Worm (Caenorhabditis elegans): ENCODE results near the gene C46G7.2.

The C46G7.2 gene

DNA sequence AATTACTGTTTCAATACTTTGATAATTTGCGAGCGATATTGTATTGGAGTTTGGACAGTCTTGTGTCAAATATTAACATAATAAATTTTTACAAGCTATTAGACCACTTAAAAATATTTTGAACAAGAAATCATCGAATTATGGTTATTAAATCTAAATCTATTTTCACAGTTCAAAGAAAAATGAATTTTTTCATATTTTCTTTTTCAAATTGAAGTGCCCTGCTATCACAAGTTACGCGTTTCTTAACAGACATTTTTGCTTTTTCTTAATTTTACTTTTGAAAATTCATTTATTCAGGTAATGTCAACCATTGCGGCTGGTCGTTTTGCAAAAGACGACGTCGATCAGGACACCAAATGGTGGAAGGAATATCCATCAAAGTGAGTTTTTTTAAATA, at the start of gene C46G7.2:
C46G7.2 (plus strand) TSS at position 301 of the 400 bp plus-strand sequence.
- TF ChIP-seq unc-62 (GFP tag; optimal IDR thresholded peaks at IDR 0.05): no peak

DNA sequence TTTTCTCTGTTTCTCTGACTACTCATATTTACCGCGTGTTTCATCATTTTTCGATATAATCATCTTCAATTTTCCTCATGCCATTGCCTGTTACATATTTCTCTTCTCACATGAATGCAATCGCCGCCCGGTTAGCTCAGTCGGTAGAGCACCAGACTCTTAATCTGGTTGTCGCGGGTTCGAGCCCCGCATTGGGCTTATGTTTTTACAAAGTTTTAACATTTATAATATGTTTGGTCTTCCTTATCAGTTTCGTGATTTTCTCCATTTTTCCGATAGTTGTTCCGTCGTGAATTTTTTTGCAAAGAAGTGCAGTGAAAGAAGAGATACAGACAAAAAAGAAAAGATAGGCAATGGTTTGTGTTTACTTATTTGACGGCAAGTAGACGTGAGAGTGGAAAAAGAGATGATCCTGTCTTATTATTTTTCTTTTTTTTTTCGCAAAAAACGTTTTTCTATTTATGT, 47.9 kb upstream of the C46G7.2 start:
- no peak for TF ChIP-seq unc-62 (GFP tag; optimal IDR thresholded peaks at IDR 0.05)

DNA sequence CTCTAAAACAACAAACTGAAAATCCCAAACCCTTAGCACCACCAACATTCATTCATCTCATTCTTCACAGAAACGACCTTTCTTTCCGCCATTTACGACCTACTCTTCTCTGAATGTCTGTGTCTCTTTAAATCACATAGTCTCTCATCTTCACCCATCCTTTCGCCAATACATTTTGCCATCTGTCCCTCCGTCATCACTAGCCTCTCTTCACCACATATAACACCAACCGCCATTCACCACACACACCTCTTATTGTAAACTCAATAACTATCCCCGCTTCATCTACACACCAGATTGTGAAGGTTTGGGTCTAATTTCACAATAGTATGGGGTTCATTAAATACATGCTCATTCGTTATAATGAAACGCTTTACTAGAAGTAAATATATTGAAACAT, 44.5 kb upstream of the C46G7.2 start:
- no peak for TF ChIP-seq unc-62 (GFP tag; optimal IDR thresholded peaks at IDR 0.05)

DNA sequence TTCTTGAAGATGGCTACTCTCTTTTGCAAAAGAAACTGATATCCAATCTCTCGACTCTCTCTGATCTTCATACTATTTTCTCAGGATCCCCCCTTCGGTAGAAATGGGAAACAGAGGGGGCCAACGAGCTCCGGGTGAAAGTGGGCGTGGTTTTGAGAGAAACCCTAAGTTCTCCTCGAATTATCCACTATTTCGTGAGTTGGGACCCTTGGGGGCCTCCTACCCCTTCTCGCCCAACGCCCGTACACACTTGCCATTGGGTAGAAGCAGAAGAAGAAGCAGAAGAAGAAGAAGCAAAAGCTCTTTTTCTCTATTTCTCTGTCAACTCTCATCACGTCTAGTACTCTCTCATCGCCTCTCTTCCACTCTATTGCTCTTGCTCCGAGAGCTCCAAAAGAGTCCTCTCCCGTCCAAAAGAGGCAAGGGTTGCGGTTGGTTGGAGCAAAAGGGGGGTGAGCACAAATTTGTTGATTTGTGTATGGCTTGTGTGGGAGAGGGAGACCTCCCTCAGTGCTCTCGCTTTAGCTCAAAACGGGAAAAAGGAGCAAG, 41.0 kb upstream of the C46G7.2 start:
- no peak for TF ChIP-seq unc-62 (GFP tag; optimal IDR thresholded peaks at IDR 0.05)

DNA sequence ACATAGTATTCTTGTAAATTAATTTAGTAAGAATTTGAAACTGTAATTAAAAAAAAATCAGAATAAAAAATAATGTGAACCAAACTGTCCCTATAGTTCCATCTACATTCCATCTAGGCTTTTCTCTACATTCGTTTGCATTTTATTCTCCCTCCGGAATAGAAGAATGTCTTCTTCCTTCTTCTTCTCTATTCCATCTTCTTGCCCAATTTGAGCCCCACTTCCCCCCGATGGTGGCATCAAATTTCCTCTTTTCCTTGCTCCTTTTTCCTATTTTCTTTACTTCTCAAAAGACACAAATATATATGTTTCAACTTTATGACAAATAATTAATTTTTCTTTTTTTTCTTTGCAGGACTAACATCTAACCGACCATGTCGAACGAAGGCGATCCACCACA, 39.8 kb upstream of the C46G7.2 start, which contains the start of gene unc-44:
unc-44 (plus strand) TSS at position 356 of the 400 bp plus-strand sequence.
- no peak for TF ChIP-seq unc-62 (GFP tag; optimal IDR thresholded peaks at IDR 0.05)

DNA sequence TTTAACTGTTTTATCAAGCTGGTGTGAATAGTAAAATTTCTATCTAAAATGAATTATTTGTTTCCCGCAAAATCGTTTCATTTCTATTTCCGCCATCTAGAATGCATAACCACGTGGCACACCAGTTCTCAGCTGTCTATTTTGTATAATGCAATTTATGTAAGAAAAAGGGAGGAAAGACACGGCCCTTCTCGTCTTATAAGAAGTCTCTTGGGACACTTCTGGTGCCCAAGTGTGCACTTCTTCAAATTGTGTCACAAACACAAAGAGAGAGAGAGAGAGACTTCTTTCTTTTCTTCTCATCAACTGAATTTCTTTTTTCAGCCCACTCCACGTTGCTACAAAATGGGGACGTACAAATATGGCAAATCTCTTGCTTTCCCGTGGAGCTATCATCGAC, 37.7 kb upstream of the C46G7.2 start:
- no peak for TF ChIP-seq unc-62 (GFP tag; optimal IDR thresholded peaks at IDR 0.05)

DNA sequence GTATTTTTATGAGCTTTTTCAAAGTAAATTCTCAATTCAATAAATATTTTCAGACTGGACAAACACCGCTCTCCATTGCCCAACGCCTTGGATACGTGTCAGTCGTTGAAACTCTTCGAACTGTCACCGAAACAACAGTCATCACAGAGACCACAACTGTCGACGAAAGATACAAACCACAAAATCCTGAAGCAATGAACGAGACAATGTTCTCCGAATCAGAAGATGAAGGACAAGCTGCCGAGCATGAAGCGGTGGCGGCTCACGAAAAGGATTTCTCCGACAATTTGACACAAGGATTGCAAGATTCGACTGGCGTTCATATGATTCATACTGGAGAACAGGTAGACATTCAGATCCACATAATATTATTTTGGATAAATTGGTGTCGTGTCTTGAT, 35.2 kb upstream of the C46G7.2 start:
- no peak for TF ChIP-seq unc-62 (GFP tag; optimal IDR thresholded peaks at IDR 0.05)

DNA sequence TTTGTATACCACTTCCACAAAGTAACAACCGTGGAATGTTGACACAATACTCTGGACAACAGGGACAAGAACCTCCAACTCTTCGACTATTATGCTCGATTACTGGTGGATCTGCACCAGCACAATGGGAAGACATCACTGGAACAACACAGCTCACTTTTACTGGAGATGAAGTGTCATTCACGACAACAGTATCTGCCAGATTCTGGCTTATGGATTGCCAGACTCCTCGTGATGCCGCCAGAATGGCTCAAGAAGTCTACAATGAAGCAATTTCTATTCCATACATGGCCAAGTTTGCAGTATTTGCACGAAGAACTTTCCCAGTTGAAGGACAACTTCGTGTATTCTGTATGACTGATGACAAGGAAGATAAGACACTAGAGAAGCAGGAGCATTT, 31.8 kb upstream of the C46G7.2 start:
- TF ChIP-seq unc-62 (GFP tag; optimal IDR thresholded peaks at IDR 0.05): no peak

DNA sequence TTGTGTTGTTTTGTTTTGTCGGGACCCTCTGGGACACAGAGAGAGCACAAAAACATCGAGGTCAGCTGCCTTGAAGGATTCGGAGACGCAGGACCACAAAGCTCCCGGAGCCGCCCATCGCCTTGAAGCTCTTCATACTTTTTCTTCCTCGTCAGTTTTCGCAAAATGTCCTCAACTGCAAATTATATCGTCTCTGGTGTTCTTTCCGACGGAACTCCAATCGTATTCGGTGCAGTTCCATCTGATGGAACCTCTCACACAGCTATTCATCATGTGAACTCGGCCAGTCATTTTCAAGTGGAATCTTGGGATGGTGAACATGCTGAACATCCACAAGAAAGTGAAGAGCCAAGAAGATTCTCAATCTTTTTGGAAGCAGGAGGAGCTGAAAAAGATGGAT, 29.6 kb upstream of the C46G7.2 start:
- no peak for TF ChIP-seq unc-62 (GFP tag; optimal IDR thresholded peaks at IDR 0.05)

DNA sequence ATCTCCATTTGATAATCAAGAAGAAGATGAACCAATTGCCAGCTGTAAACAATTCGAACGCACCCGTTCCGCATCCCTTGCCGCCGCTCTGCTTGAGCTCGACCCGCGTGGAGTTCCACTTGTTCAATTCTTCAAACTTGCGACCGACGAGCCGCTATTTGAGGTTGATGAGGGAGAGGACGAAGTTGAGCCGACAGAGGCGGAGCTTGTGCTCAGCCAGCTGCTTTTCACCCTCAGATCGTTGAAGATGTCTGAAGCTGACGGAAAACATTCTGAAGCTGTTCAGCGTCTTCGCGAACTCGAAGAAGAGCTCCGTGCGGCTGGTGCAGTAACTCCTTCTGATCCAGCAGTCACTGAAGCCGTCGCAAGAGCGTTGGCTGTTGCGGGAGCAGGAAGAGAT, 29.2 kb upstream of the C46G7.2 start:
- TF ChIP-seq unc-62 (GFP tag; optimal IDR thresholded peaks at IDR 0.05): no peak

DNA sequence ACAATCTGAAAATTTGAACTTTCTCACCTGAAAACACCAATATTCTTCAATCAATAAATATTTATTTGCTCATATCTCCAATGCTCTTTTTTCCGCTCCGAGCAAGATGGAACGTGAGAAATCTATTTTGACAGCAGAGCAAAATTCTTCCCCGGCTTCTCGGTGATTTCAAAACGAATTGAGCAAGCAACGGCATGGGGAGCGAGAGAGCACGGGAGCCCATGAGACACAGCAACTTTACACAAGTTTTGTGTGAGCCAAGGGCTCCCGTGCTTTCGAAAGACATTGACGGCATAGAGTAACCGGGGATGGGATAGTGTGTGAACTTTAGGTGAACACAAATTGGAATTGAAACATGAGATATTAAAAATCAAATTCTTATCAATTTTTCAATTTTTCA, 28.2 kb upstream of the C46G7.2 start:
- TF ChIP-seq unc-62 (GFP tag; optimal IDR thresholded peaks at IDR 0.05): no peak

DNA sequence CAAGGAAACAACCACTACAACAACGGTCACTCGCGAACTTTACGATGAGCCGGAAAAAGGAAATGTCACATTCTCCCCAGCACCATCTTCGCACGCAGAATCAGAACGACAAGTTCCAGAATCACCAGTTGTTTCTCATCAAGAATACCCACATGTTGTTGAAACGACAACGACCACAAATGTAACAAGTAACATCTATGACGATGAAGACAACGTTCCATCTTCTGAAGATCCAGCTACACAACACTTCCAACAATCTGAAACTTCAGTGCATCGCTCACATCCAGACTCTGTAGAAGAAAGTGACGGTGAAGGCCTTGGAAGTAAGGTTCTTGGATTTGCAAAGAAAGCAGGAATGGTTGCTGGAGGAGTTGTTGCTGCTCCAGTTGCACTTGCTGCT, 24.5 kb upstream of the C46G7.2 start:
- no peak for TF ChIP-seq unc-62 (GFP tag; optimal IDR thresholded peaks at IDR 0.05)

DNA sequence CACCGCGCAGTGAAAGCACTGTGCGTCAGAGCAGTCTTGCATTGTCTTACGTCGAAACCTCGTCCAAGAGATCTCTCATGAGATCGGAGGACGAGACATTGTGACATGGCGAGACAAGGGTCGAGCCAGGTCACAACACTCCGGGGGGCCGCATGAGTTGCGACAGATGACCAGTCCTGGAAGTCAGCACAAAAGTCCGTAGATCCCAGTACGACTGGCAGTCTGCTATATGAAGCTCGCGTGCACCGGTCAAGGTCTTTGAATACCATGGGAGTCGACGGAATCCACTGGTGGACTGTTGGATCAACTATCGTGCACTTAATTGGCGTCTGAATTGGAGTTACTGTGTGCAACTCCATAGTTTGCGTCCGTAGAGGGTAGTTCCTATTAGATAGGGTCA, 9.3 kb upstream of the C46G7.2 start:
- no peak for TF ChIP-seq unc-62 (GFP tag; optimal IDR thresholded peaks at IDR 0.05)

DNA sequence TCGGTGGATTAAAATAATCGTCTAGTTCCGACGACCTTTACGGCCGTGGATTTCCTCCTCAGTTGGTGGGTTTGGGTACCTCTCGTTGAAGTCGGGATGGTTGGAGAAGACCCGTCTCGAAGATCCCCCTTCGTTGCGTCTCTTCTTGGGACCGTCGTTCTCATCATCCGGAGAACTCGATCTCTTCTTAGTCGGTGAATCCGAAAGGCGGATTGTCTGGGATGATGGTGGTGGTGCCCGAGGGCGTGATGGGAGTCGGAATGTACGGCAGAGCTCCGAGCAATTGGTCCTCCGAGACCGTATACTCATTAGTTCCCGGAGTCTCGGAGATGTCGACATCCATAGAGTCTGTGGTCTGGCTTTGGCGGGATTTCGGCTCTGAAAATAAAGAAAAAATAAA, 4.7 kb upstream of the C46G7.2 start:
- no peak for TF ChIP-seq unc-62 (GFP tag; optimal IDR thresholded peaks at IDR 0.05)

DNA sequence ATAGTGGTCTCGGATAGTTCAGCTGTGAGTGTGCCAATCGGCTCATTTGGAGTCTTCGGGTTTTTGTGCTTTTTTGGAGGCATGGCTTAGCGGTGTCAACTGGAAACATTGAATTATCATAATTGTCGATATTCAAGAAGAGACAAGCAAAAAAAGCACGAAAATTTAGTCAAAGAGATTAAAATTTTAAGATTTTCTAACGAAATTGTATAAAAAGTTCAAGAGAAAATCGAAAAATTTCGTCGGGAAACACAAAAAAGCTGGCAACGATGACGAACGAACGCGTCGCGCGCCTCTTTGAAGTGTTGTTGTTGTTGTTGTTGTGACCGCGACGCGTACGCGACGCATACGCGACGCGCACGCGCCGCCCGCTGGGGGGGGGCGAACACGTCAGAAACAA, 3.5 kb upstream of the C46G7.2 start, which contains the start of gene C46G7.5:
C46G7.5 (minus strand) TSS at position 101 of the 400 bp plus-strand sequence.
- no peak for TF ChIP-seq unc-62 (GFP tag; optimal IDR thresholded peaks at IDR 0.05)

DNA sequence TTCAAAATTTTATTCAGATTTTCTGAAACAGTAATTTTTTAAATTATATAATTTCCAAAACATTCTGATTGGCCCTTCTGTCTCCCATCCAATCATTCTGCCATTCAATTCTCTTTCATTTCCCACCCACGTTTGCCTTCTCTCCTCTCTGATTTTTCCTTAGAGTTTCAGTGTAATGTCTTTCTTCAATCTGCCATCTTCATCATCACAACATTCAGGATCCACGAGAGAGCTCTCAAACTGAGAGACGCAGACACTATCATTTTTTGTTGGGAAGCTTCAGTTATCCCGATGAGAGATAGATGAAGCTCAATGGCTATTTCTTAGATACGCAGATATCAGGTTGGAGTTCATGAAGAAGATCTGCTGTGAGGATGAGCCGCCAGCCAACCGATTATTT, 1.1 kb upstream of the C46G7.2 start:
- TF ChIP-seq unc-62 (GFP tag; optimal IDR thresholded peaks at IDR 0.05): no peak

DNA sequence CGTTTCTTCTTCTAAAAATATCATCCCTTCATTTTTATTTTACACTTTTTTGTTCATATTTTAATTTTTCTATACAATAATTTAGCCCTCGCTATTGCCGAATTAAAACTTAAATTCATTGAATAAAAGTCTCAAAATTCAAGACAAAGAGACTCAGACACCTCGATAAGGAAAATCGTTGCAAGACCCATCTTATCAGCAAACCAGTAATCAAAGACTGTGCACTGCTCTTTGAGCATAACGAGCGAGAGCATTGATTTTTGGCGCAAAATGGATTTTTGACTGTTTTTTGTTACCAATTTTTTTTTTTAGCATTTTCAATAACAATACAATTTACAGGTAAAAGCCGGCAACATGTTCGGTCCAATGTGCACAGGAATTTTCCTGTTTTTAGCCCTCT, 2.7 kb downstream of the C46G7.2 start, which contains the start of gene C46G7.1:
C46G7.1 (plus strand) TSS at position 340 of the 400 bp plus-strand sequence.
- TF ChIP-seq unc-62 (GFP tag; optimal IDR thresholded peaks at IDR 0.05): no peak

DNA sequence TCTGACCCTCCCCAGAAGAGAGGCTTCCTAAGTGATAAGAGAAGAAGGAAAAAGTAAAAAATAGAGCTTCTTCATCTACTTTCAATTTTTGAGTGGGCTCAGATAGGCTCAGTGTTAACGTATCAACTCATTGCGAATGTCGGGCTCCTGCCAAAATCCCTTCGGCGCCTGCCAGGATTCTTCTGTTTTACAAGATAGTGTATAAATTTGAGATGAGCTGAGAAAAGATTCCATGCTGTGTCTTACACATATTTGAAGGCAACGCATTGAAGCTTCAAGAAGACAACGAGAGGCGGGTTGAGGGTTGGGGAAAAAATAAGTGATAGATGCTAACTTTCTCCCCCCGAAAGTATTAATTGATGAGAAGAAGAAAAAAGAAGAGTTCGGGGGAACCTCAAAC, 17.4 kb downstream of the C46G7.2 start:
- no peak for TF ChIP-seq unc-62 (GFP tag; optimal IDR thresholded peaks at IDR 0.05)

Data from whole organism, dauer.